Fruit fly (Drosophila melanogaster) whole organism, embryonic: ENCODE data around the gene PAN3.

Source experiments
- Antp ChIP-seq: fragments of 200-800 bp; sonication (Bioruptor generic); optimal IDR thresholded peaks from 3 replicates; lab custom pipeline; 2016; ENCODE audit warnings: missing biosample characterization, missing genetic modification characterization
- B-H1 ChIP-seq: fragments of 200-800 bp; sonication (Bioruptor generic); IDR thresholded peaks from 3 replicates; pipeline ENCODE4 v1.3.6; 2022; ENCODE audit warnings: missing biosample characterization, missing genetic modification characterization
- BEAF-32 ChIP-seq: fragments of 200-800 bp; sonication (Bioruptor generic); optimal IDR thresholded peaks from 3 replicates; lab custom pipeline; 2017; ENCODE audit warnings: missing biosample characterization, missing genetic modification characterization, mild to moderate bottlenecking, moderate library complexity, missing genetic modification reagents
- C15 ChIP-seq: fragments of 200-800 bp; sonication (Bioruptor generic); IDR thresholded peaks from 3 replicates; pipeline ENCODE4 v1.3.6; 2022; ENCODE audit warnings: missing biosample characterization, missing genetic modification characterization
- CG10366 ChIP-seq: fragments of 200-800 bp; sonication (Bioruptor generic); IDR thresholded peaks from 2 replicates; pipeline ENCODE4 v1.3.6; 2022; ENCODE audit warnings: missing biosample characterization, missing genetic modification characterization
- CG12236 ChIP-seq: fragments of 200-800 bp; sonication (Bioruptor generic); optimal IDR thresholded peaks from 2 replicates; lab custom pipeline; 2016; ENCODE audit warnings: missing biosample characterization, missing genetic modification characterization
- CG15011 ChIP-seq: fragments of 200-800 bp; sonication (Bioruptor generic); optimal IDR thresholded peaks from 3 replicates; lab custom pipeline; 2018; ENCODE audit warnings: missing biosample characterization, mild to moderate bottlenecking, missing genetic modification characterization
- CG15073 ChIP-seq: fragments of 200-800 bp; sonication (Bioruptor generic); optimal IDR thresholded peaks from 2 replicates; lab custom pipeline; 2016; ENCODE audit warnings: missing biosample characterization, missing genetic modification characterization
- CG31365 ChIP-seq: fragments of 200-800 bp; sonication (Bioruptor generic); optimal IDR thresholded peaks from 2 replicates; lab custom pipeline; 2018; ENCODE audit warnings: missing biosample characterization, mild to moderate bottlenecking, missing genetic modification characterization
- CG42726 ChIP-seq: fragments of 200-800 bp; sonication (Bioruptor generic); IDR thresholded peaks from 2 replicates; pipeline ENCODE4 v1.3.6; 2022; ENCODE audit warnings: missing biosample characterization, missing genetic modification characterization; ENCODE audit not compliant: partially characterized antibody
- CG4360 ChIP-seq: fragments of 200-800 bp; sonication (Bioruptor generic); IDR thresholded peaks from 2 replicates; pipeline ENCODE4 v1.3.6; 2022; ENCODE audit warnings: missing biosample characterization, missing genetic modification characterization
- CG4730 ChIP-seq: fragments of 200-800 bp; sonication (Bioruptor generic); IDR thresholded peaks from 2 replicates; pipeline ENCODE4 v1.3.6; 2022; ENCODE audit warnings: missing biosample characterization, missing genetic modification characterization
- CG4854 ChIP-seq: fragments of 200-800 bp; sonication (Bioruptor generic); optimal IDR thresholded peaks from 2 replicates; lab custom pipeline; 2016; ENCODE audit warnings: missing biosample characterization, missing genetic modification characterization, inconsistent platforms
- CG6689 ChIP-seq: fragments of 200-800 bp; sonication (Bioruptor generic); IDR thresholded peaks from 2 replicates; pipeline ENCODE4 v1.3.6; 2022; ENCODE audit warnings: missing biosample characterization, missing genetic modification characterization
- CG7357 ChIP-seq: fragments of 200-800 bp; sonication (Bioruptor generic); IDR thresholded peaks from 3 replicates; pipeline ENCODE4 v1.3.6; 2022; ENCODE audit warnings: missing biosample characterization, missing genetic modification characterization
- CG7839 ChIP-seq: fragments of 200-800 bp; sonication (Bioruptor generic); optimal IDR thresholded peaks from 3 replicates; lab custom pipeline; 2018; ENCODE audit warnings: missing biosample characterization, mild to moderate bottlenecking, missing genetic modification characterization, moderate library complexity
- CG7987 ChIP-seq: fragments of 200-800 bp; sonication (Bioruptor generic); optimal IDR thresholded peaks from 2 replicates; lab custom pipeline; 2018; ENCODE audit warnings: missing biosample characterization, mild to moderate bottlenecking, missing genetic modification characterization, moderate library complexity
- CG8765 ChIP-seq: fragments of 200-800 bp; sonication (Bioruptor generic); IDR thresholded peaks from 2 replicates; pipeline ENCODE4 v1.3.6; 2022; ENCODE audit warnings: missing biosample characterization, missing genetic modification characterization
- CG8944 ChIP-seq: fragments of 200-800 bp; sonication (Bioruptor generic); optimal IDR thresholded peaks from 3 replicates; lab custom pipeline; 2016; ENCODE audit warnings: missing biosample characterization, missing genetic modification characterization
- CG9609 ChIP-seq: fragments of 200-800 bp; sonication (Bioruptor generic); optimal IDR thresholded peaks from 3 replicates; lab custom pipeline; 2016; ENCODE audit warnings: missing biosample characterization, missing genetic modification characterization
- D ChIP-seq, 2 experiments: fragments of 200-800 bp in 1 of 2; fragments of >200 bp in 1 of 2; sonication (Bioruptor generic) in 1 of 2; optimal IDR thresholded peaks; 2 replicates in 1 of 2; 3 replicates in 1 of 2; lab custom pipeline; 2017; ENCODE audit warnings: mild to moderate bottlenecking in 1 of 2, missing biosample characterization in 1 of 2, missing genetic modification characterization in 1 of 2, missing genetic modification reagents in 1 of 2
- D19A ChIP-seq: fragments of 200-800 bp; optimal IDR thresholded peaks from 3 replicates; lab custom pipeline; 2019; ENCODE audit warnings: missing biosample characterization, mild to moderate bottlenecking, missing genetic modification characterization, moderate library complexity
- Dbx ChIP-seq: fragments of 200-800 bp; sonication (Bioruptor generic); IDR thresholded peaks from 3 replicates; pipeline ENCODE4 v1.3.6; 2022; ENCODE audit warnings: missing biosample characterization, missing genetic modification characterization
- Dfd ChIP-seq, 2 experiments: fragments of >200 bp; optimal IDR thresholded peaks; 2 replicates each; lab custom pipeline; 2017; ENCODE audit warnings: missing biosample characterization in 2 of 2, missing genetic modification characterization in 2 of 2
- Dip2 ChIP-seq: fragments of 200-800 bp; sonication (Bioruptor generic); IDR thresholded peaks from 2 replicates; pipeline ENCODE4 v1.3.6; 2022; ENCODE audit warnings: missing biosample characterization, missing genetic modification characterization
- Dip3 ChIP-seq: fragments of 200-800 bp; sonication (Bioruptor generic); optimal IDR thresholded peaks from 3 replicates; lab custom pipeline; 2016; ENCODE audit warnings: missing biosample characterization, missing genetic modification characterization
- GATAe ChIP-seq: fragments of 200-800 bp; sonication (Bioruptor generic); conservative IDR thresholded peaks from 2 replicates; pipeline ENCODE4 v1.3.6; 2022; ENCODE audit warnings: missing biosample characterization, missing genetic modification characterization
- Lhr ChIP-seq: fragments of 200-800 bp; sonication (Bioruptor generic); optimal IDR thresholded peaks from 3 replicates; lab custom pipeline; 2017; ENCODE audit warnings: mild to moderate bottlenecking, missing biosample characterization, missing genetic modification reagents, missing genetic modification characterization
- MESR4 ChIP-seq: fragments of 200-800 bp; sonication (Bioruptor generic); optimal IDR thresholded peaks from 2 replicates; lab custom pipeline; 2018; ENCODE audit warnings: missing biosample characterization, mild to moderate bottlenecking, missing genetic modification characterization, moderate library complexity
- Nf-YA ChIP-seq: fragments of 200-800 bp; sonication (Bioruptor generic); IDR thresholded peaks from 2 replicates; pipeline ENCODE4 v1.3.6; 2022; ENCODE audit warnings: missing biosample characterization, missing genetic modification characterization
- NfI ChIP-seq: fragments of 200-800 bp; sonication (Bioruptor generic); optimal IDR thresholded peaks from 3 replicates; lab custom pipeline; 2018; ENCODE audit warnings: missing biosample characterization, mild to moderate bottlenecking, missing genetic modification characterization, moderate library complexity
- Oaz ChIP-seq: fragments of 200-800 bp; sonication (Bioruptor generic); IDR thresholded peaks from 2 replicates; pipeline ENCODE4 v1.3.6; 2022; ENCODE audit warnings: missing biosample characterization, missing genetic modification characterization
- Rx ChIP-seq: fragments of 200-800 bp; sonication (Bioruptor generic); IDR thresholded peaks from 2 replicates; pipeline ENCODE4 v1.3.6; 2022; ENCODE audit warnings: missing biosample characterization, missing genetic modification characterization
- bab2 ChIP-seq: fragments of 200-800 bp; sonication (Bioruptor generic); optimal IDR thresholded peaks from 2 replicates; lab custom pipeline; 2016; ENCODE audit warnings: missing biosample characterization, missing genetic modification characterization
- chn ChIP-seq: fragments of 200-800 bp; sonication (Bioruptor generic); optimal IDR thresholded peaks from 2 replicates; lab custom pipeline; 2016; ENCODE audit warnings: missing biosample characterization, missing genetic modification characterization
- emc ChIP-seq: fragments of 200-800 bp; sonication (Bioruptor generic); optimal IDR thresholded peaks from 2 replicates; lab custom pipeline; 2016; ENCODE audit warnings: missing biosample characterization, missing genetic modification characterization
- fd3F ChIP-seq: fragments of 200-800 bp; sonication (Bioruptor generic); optimal IDR thresholded peaks from 2 replicates; lab custom pipeline; 2018; ENCODE audit warnings: missing biosample characterization, mild to moderate bottlenecking, missing genetic modification characterization, moderate library complexity
- ftz-f1 ChIP-seq: fragments of 200-800 bp; sonication (Bioruptor generic); optimal IDR thresholded peaks from 2 replicates; lab custom pipeline; 2016; ENCODE audit warnings: missing biosample characterization, missing genetic modification characterization
- gcm ChIP-seq: fragments of 200-800 bp; sonication (Bioruptor generic); optimal IDR thresholded peaks from 2 replicates; lab custom pipeline; 2019; ENCODE audit warnings: missing biosample characterization, mild to moderate bottlenecking, missing genetic modification characterization, moderate library complexity
- gfzf ChIP-seq: fragments of 200-800 bp; sonication (Bioruptor generic); optimal IDR thresholded peaks from 2 replicates; lab custom pipeline; 2016; ENCODE audit warnings: missing biosample characterization, mild to moderate bottlenecking, missing genetic modification characterization, moderate library complexity
- grn ChIP-seq: fragments of 200-800 bp; sonication (Bioruptor generic); optimal IDR thresholded peaks from 3 replicates; lab custom pipeline; 2017; ENCODE audit warnings: missing biosample characterization, missing genetic modification characterization
- gro ChIP-seq: fragments of 200-800 bp; sonication (Bioruptor generic); optimal IDR thresholded peaks from 2 replicates; lab custom pipeline; 2016; ENCODE audit warnings: missing biosample characterization, missing genetic modification characterization
- hb ChIP-seq: fragments of 200-800 bp; sonication (Bioruptor generic); IDR thresholded peaks from 3 replicates; pipeline ENCODE4 v1.3.6; 2022; ENCODE audit warnings: missing biosample characterization, missing genetic modification characterization; ENCODE audit not compliant: partially characterized antibody
- hth ChIP-seq: fragments of >200 bp; optimal IDR thresholded peaks from 2 replicates; lab custom pipeline; 2017; ENCODE audit warnings: inconsistent platforms
- nom ChIP-seq: fragments of 200-800 bp; sonication (Bioruptor generic); optimal IDR thresholded peaks from 2 replicates; lab custom pipeline; 2017; ENCODE audit warnings: missing biosample characterization, missing genetic modification characterization, mild to moderate bottlenecking, moderate library complexity, missing genetic modification reagents
- pzg ChIP-seq: fragments of 200-800 bp; sonication (Bioruptor generic); optimal IDR thresholded peaks from 3 replicates; lab custom pipeline; 2018; ENCODE audit warnings: missing biosample characterization, mild to moderate bottlenecking, missing genetic modification characterization, moderate library complexity
- sisA ChIP-seq: fragments of 200-800 bp; sonication (Bioruptor generic); IDR thresholded peaks from 2 replicates; pipeline ENCODE4 v1.3.6; 2022; ENCODE audit warnings: missing biosample characterization, missing genetic modification characterization
- sob ChIP-seq: fragments of 200-800 bp; sonication (Bioruptor generic); IDR thresholded peaks from 2 replicates; pipeline ENCODE4 v1.3.6; 2022; ENCODE audit warnings: missing biosample characterization, missing genetic modification characterization
- sr ChIP-seq: fragments of 200-800 bp; sonication (Bioruptor generic); IDR thresholded peaks from 3 replicates; pipeline ENCODE4 v1.3.6; 2022; ENCODE audit warnings: missing biosample characterization, missing genetic modification characterization
- vnd ChIP-seq: fragments of 200-800 bp; sonication (Bioruptor generic); IDR thresholded peaks from 3 replicates; pipeline ENCODE4 v1.3.6; 2022; ENCODE audit warnings: missing biosample characterization, missing genetic modification characterization; ENCODE audit not compliant: partially characterized antibody

Gene PAN3

dm6 chr3L:3078398-3079155, 7.6 kb downstream of the PAN3 start (continued):
- peak; percentile 16 for TF ChIP-seq Dip3
- TF ChIP-seq Antp: no peak
- TF ChIP-seq CG15073 (GFP tag; lab: Kevin White, UChicago): no peak
- peak; percentile 79 for TF ChIP-seq CG7987 (GFP tag; lab: Kevin White, UChicago)
- no peak for TF ChIP-seq pzg (GFP tag; lab: Kevin White, UChicago)
- no peak for TF ChIP-seq grn
- no peak for TF ChIP-seq D (optimal IDR thresholded peaks at IDR 0.05; lab: Kevin White, UChicago)
- TF ChIP-seq D (GFP tag; optimal IDR thresholded peaks at IDR 0.05; lab: Kevin White, UChicago): no peak
- TF ChIP-seq fd3F (GFP tag; lab: Kevin White, UChicago): peak; percentile 35
- TF ChIP-seq GATAe: no peak
- TF ChIP-seq CG7357 (GFP tag; lab: Robert Waterston, UW): 0 out of 3 replicates have a peak, but pooled peaks have one; percentile 15
- no peak for TF ChIP-seq Oaz (GFP tag; lab: Robert Waterston, UW)
- no peak for TF ChIP-seq CG4854 (GFP tag; lab: Kevin White, UChicago)
- TF ChIP-seq CG4730 (GFP tag; lab: Robert Waterston, UW): no peak
- TF ChIP-seq CG8765: no peak
- no peak for TF ChIP-seq CG42726 (GFP tag; lab: Robert Waterston, UW)
- TF ChIP-seq gcm (GFP tag; lab: Kevin White, UChicago): no peak
- TF ChIP-seq hth: no peak
- TF ChIP-seq gfzf (GFP tag; lab: Kevin White, UChicago): no peak
- no peak; the same call in 2 of the 3 replicates for TF ChIP-seq Dbx
- TF ChIP-seq CG7839 (tag; lab: Kevin White, UChicago): peak; percentile 62
- no peak for TF ChIP-seq C15 (GFP tag; lab: Robert Waterston, UW)
- TF ChIP-seq MESR4 (GFP tag; lab: Kevin White, UChicago): no peak
- TF ChIP-seq gro (GFP tag; lab: Kevin White, UChicago): no peak
- no peak for TF ChIP-seq CG12236
- TF ChIP-seq sisA (GFP tag; lab: Robert Waterston, UW): no peak
- TF ChIP-seq sob (GFP tag; lab: Robert Waterston, UW): 0 out of 2 replicates have a peak, but pooled peaks have one; percentile 23
- peak; percentile 4 for TF ChIP-seq CG15011 (GFP tag; lab: Kevin White, UChicago)
- no peak; the same call in 2 of the 3 replicates for TF ChIP-seq B-H1 (GFP tag; lab: Robert Waterston, UW)
- TF ChIP-seq CG9609 (GFP tag; lab: Kevin White, UChicago): no peak
- TF ChIP-seq Lhr (GFP tag; lab: Kevin White, UChicago): no peak
- TF ChIP-seq CG4360 (GFP tag; lab: Robert Waterston, UW): no peak
- no peak for TF ChIP-seq vnd (GFP tag; lab: Robert Waterston, UW)
- TF ChIP-seq CG31365 (tag; lab: Kevin White, UChicago): peak; percentile 27
- TF ChIP-seq Dfd (GFP tag; optimal IDR thresholded peaks at IDR 0.05; lab: Kevin White, UChicago): no peak
- peak; percentile 9; the same call in 1 of the 2 replicates for TF ChIP-seq Rx (GFP tag; lab: Robert Waterston, UW)
- no peak for TF ChIP-seq CG6689 (GFP tag; lab: Robert Waterston, UW)
- TF ChIP-seq Nf-YA (GFP tag; lab: Robert Waterston, UW): no peak
- TF ChIP-seq bab2: no peak
- no peak for TF ChIP-seq hb (GFP tag; lab: Robert Waterston, UW)
- TF ChIP-seq BEAF-32 (GFP tag; lab: Kevin White, UChicago): no peak
- no peak for TF ChIP-seq Dip2
- TF ChIP-seq CG8944: no peak
- TF ChIP-seq D19A: no peak
- no peak for TF ChIP-seq ftz-f1
- TF ChIP-seq emc (GFP tag; lab: Kevin White, UChicago): no peak
- TF ChIP-seq nom (GFP tag; lab: Kevin White, UChicago): no peak
- TF ChIP-seq sr: 0 out of 3 replicates have a peak, but pooled peaks have one; percentile 42
- TF ChIP-seq chn (GFP tag; lab: Kevin White, UChicago): no peak
- TF ChIP-seq NfI (GFP tag; lab: Kevin White, UChicago): peak; percentile 0
- TF ChIP-seq CG10366 (GFP tag; lab: Robert Waterston, UW): no peak
